4 fruit fly cellular contexts compared by ENCODE assay signal in genomic region chr3R:8978768-8979167, dm6.
TF ChIP-seq lines count a peak whose summit lies in the region.

No protein-coding gene starts in this region.

- no peak for TF ChIP-seq CTCF in whole organism, embryonic (GFP tag; optimal IDR thresholded peaks at IDR 0.05; lab: Kevin White, UChicago)

TF ChIP-seq in whole organism, embryonic, 481 proteins besides CTCF, POLR2A, EP300 and RAD21 (continues in another document):
- TF ChIP-seq ewg (GFP tag; optimal IDR thresholded peaks at IDR 0.05; lab: Kevin White, UChicago) (peak; percentile 31), Stat92E (GFP tag; optimal IDR thresholded peaks at IDR 0.05; lab: Kevin White, UChicago) (no peak), Hsf (GFP tag; optimal IDR thresholded peaks at IDR 0.05; lab: Kevin White, UChicago) (no peak), Blimp-1 (GFP tag; optimal IDR thresholded peaks at IDR 0.05; lab: Kevin White, UChicago) (peak; percentile 79), pros (GFP tag; optimal IDR thresholded peaks at IDR 0.05; lab: Kevin White, UChicago) (no peak), rib (GFP tag; IDR thresholded peaks at IDR 0.05; lab: Robert Waterston, UW) (no peak), D (optimal IDR thresholded peaks at IDR 0.05; lab: Kevin White, UChicago) (no peak), D (GFP tag; optimal IDR thresholded peaks at IDR 0.05; lab: Kevin White, UChicago) (peak; percentile 50), Ada2b (GFP tag; IDR thresholded peaks at IDR 0.05; lab: Robert Waterston, UW) (no peak), NfI (GFP tag; optimal IDR thresholded peaks at IDR 0.05; lab: Kevin White, UChicago) (no peak), CG8281 (tag; optimal IDR thresholded peaks at IDR 0.05; lab: Kevin White, UChicago) (no peak), tap (tag; optimal IDR thresholded peaks at IDR 0.05; lab: Kevin White, UChicago) (no peak), Med (GFP tag; lab: Kevin White, UChicago) (peak; percentile 15), Pdp1 (GFP tag; optimal IDR thresholded peaks at IDR 0.05; lab: Kevin White, UChicago) (no peak), CG13123 (GFP tag; optimal IDR thresholded peaks at IDR 0.05; lab: Kevin White, UChicago) (peak; percentile 8), ara (GFP tag; IDR thresholded peaks at IDR 0.05; lab: Robert Waterston, UW) (peak; percentile 53; the same call in 1 of the 2 replicates), Asciz (GFP tag; optimal IDR thresholded peaks at IDR 0.05; lab: Kevin White, UChicago) (peak; percentile 21), hbn (GFP tag; IDR thresholded peaks at IDR 0.05; lab: Robert Waterston, UW; ENCODE audit: partially characterized antibody) (no peak), fd96Cb (tag; optimal IDR thresholded peaks at IDR 0.05; lab: Kevin White, UChicago) (peak; percentile 58), CG16863 (GFP tag; optimal IDR thresholded peaks at IDR 0.05; lab: Kevin White, UChicago) (no peak), maf-S (GFP tag; optimal IDR thresholded peaks at IDR 0.05; lab: Kevin White, UChicago) (no peak), wek (GFP tag; optimal IDR thresholded peaks at IDR 0.05; lab: Kevin White, UChicago) (no peak), Dek (tag; optimal IDR thresholded peaks at IDR 0.05; lab: Kevin White, UChicago) (no peak)

TF ChIP-seq in whole organism, prepupa, 60 proteins besides CTCF, POLR2A, EP300 and RAD21 (continues in another document):
- TF ChIP-seq CG11902 (GFP tag; optimal IDR thresholded peaks at IDR 0.05; lab: Kevin White, UChicago) (peak; percentile 79), CG6163 (GFP tag; IDR thresholded peaks at IDR 0.05; lab: Robert Waterston, UW) (peak; percentile 63; the same call in 2 of the 3 replicates), CG6854 (GFP tag; optimal IDR thresholded peaks at IDR 0.05; lab: Kevin White, UChicago) (no peak), net (GFP tag; optimal IDR thresholded peaks at IDR 0.05; lab: Kevin White, UChicago) (no peak), Hr39 (GFP tag; optimal IDR thresholded peaks at IDR 0.05; lab: Kevin White, UChicago) (peak; percentile 64), dsx (GFP tag; optimal IDR thresholded peaks at IDR 0.05; lab: Kevin White, UChicago; ENCODE audit: poor library complexity, severe bottlenecking) (no peak), CG8119 (GFP tag; IDR thresholded peaks at IDR 0.05; lab: Robert Waterston, UW) (peak; percentile 51; the same call in 2 of the 3 replicates), Sox15 (GFP tag; optimal IDR thresholded peaks at IDR 0.05; lab: Kevin White, UChicago) (peak; percentile 71), pdm3 (GFP tag; optimal IDR thresholded peaks at IDR 0.05; lab: Kevin White, UChicago) (peak; percentile 75), CG15336 (GFP tag; IDR thresholded peaks at IDR 0.05; lab: Robert Waterston, UW) (peak; percentile 66), Ets96B (tag; optimal IDR thresholded peaks at IDR 0.05; lab: Kevin White, UChicago) (peak; percentile 13), CG7368 (GFP tag; optimal IDR thresholded peaks at IDR 0.05; lab: Kevin White, UChicago) (peak; percentile 30), cyc (GFP tag; optimal IDR thresholded peaks at IDR 0.05; lab: Kevin White, UChicago) (peak; percentile 80), esn (GFP tag; optimal IDR thresholded peaks at IDR 0.05; lab: Kevin White, UChicago) (peak; percentile 88), fd59A (GFP tag; optimal IDR thresholded peaks at IDR 0.05; lab: Kevin White, UChicago) (peak; percentile 16), CG8632 (GFP tag; optimal IDR thresholded peaks at IDR 0.05; lab: Kevin White, UChicago) (peak; percentile 84), svp (GFP tag; lab: Kevin White, UChicago) (peak; percentile 93), CG9139 (GFP tag; optimal IDR thresholded peaks at IDR 0.05; lab: Kevin White, UChicago) (peak; percentile 25), Eip75B (GFP tag; optimal IDR thresholded peaks at IDR 0.05; lab: Kevin White, UChicago) (peak; percentile 51), Ets21C (GFP tag; optimal IDR thresholded peaks at IDR 0.05; lab: Kevin White, UChicago) (peak; percentile 69), CG3919 (GFP tag; optimal IDR thresholded peaks at IDR 0.05; lab: Kevin White, UChicago) (peak; percentile 63), lz (GFP tag; optimal IDR thresholded peaks at IDR 0.05; lab: Kevin White, UChicago) (peak; percentile 78), CG34406 (GFP tag; optimal IDR thresholded peaks at IDR 0.05; lab: Kevin White, UChicago) (peak; percentile 90)

TF ChIP-seq in whole organism, pupa, 21 proteins besides CTCF, POLR2A, EP300 and RAD21:
- TF ChIP-seq rn (GFP tag; IDR thresholded peaks at IDR 0.05; lab: Robert Waterston, UW): no peak
- TF ChIP-seq CG4496 (GFP tag; IDR thresholded peaks at IDR 0.05; lab: Robert Waterston, UW): no peak
- peak; percentile 20 for TF ChIP-seq CG34367 (tag; optimal IDR thresholded peaks at IDR 0.05; lab: Kevin White, UChicago)
- TF ChIP-seq Pif1B (GFP tag; optimal IDR thresholded peaks at IDR 0.05; lab: Kevin White, UChicago): peak; percentile 55
- no peak for TF ChIP-seq CG12605 (GFP tag; IDR thresholded peaks at IDR 0.05; lab: Robert Waterston, UW)
- peak; percentile 4 for TF ChIP-seq CG13204 (GFP tag; optimal IDR thresholded peaks at IDR 0.05; lab: Kevin White, UChicago)
- TF ChIP-seq CG17806 (tag; optimal IDR thresholded peaks at IDR 0.05; lab: Kevin White, UChicago): peak; percentile 47
- no peak for TF ChIP-seq CG14655 (GFP tag; optimal IDR thresholded peaks at IDR 0.05; lab: Kevin White, UChicago)
- peak; percentile 46 for TF ChIP-seq CG9948 (tag; optimal IDR thresholded peaks at IDR 0.05; lab: Kevin White, UChicago)
- no peak for TF ChIP-seq CG10348 (GFP tag; IDR thresholded peaks at IDR 0.05; lab: Robert Waterston, UW)
- peak; percentile 8 for TF ChIP-seq D1 (tag; optimal IDR thresholded peaks at IDR 0.05; lab: Kevin White, UChicago)
- no peak for TF ChIP-seq Ets98B (GFP tag; IDR thresholded peaks at IDR 0.05; lab: Robert Waterston, UW)
- TF ChIP-seq CG8159 (tag; optimal IDR thresholded peaks at IDR 0.05; lab: Kevin White, UChicago): peak; percentile 74
- no peak for TF ChIP-seq fd96Ca (GFP tag; IDR thresholded peaks at IDR 0.05; lab: Robert Waterston, UW)
- no peak for TF ChIP-seq CG32121 (GFP tag; IDR thresholded peaks at IDR 0.05; lab: Robert Waterston, UW)
- TF ChIP-seq EcR (GFP tag; optimal IDR thresholded peaks at IDR 0.05; lab: Kevin White, UChicago): no peak
- TF ChIP-seq Pif1A (GFP tag; optimal IDR thresholded peaks at IDR 0.05; lab: Kevin White, UChicago): peak; percentile 38
- peak; percentile 84 for TF ChIP-seq Snoo (tag; optimal IDR thresholded peaks at IDR 0.05; lab: Kevin White, UChicago)
- TF ChIP-seq CG15710 (tag; optimal IDR thresholded peaks at IDR 0.05; lab: Kevin White, UChicago): peak; percentile 74
- no peak for TF ChIP-seq gl (tag; optimal IDR thresholded peaks at IDR 0.05; lab: Kevin White, UChicago)
- no peak for TF ChIP-seq CG8301 (tag; optimal IDR thresholded peaks at IDR 0.05; lab: Kevin White, UChicago)
TF ChIP-seq in whole organism, pupa: peak in this region for 10.

TF ChIP-seq in whole organism, wandering third instar larva, 38 proteins besides CTCF, POLR2A, EP300 and RAD21 (continues in another document):
- TF ChIP-seq HLH106 (tag; optimal IDR thresholded peaks at IDR 0.05; lab: Kevin White, UChicago): peak; percentile 58
- no peak for TF ChIP-seq dl (GFP tag; optimal IDR thresholded peaks at IDR 0.05; lab: Kevin White, UChicago; ENCODE audit: insufficient read depth in 1 of 2, partially characterized antibody in 2 of 2)
- TF ChIP-seq tai (GFP tag; optimal IDR thresholded peaks at IDR 0.05; lab: Kevin White, UChicago): peak; percentile 38
- peak; percentile 32 for TF ChIP-seq OdsH (GFP tag; optimal IDR thresholded peaks at IDR 0.05; lab: Kevin White, UChicago)
- no peak for TF ChIP-seq Jra (GFP tag; optimal IDR thresholded peaks at IDR 0.05; lab: Kevin White, UChicago)
- TF ChIP-seq rgr (GFP tag; optimal IDR thresholded peaks at IDR 0.05; lab: Kevin White, UChicago): peak; percentile 65
- TF ChIP-seq foxo (GFP tag; optimal IDR thresholded peaks at IDR 0.05; lab: Kevin White, UChicago): peak in 1 of 2 experiments; percentile 69
- TF ChIP-seq dsf (GFP tag; optimal IDR thresholded peaks at IDR 0.05; lab: Kevin White, UChicago; ENCODE audit: borderline replicate concordance): no peak
- TF ChIP-seq N (GFP tag; optimal IDR thresholded peaks at IDR 0.05; lab: Kevin White, UChicago): no peak
- TF ChIP-seq h (GFP tag; optimal IDR thresholded peaks at IDR 0.05; lab: Kevin White, UChicago): peak; percentile 74
- no peak for TF ChIP-seq GATAd (GFP tag; optimal IDR thresholded peaks at IDR 0.05; lab: Kevin White, UChicago)
- peak; percentile 67 for TF ChIP-seq woc (GFP tag; optimal IDR thresholded peaks at IDR 0.05; lab: Kevin White, UChicago)
- no peak for TF ChIP-seq jim (GFP tag; optimal IDR thresholded peaks at IDR 0.05; lab: Kevin White, UChicago)
- TF ChIP-seq usp (GFP tag; optimal IDR thresholded peaks at IDR 0.05; lab: Kevin White, UChicago): no peak
- peak; percentile 6 for TF ChIP-seq CG32264 (GFP tag; optimal IDR thresholded peaks at IDR 0.05; lab: Kevin White, UChicago)
- peak; percentile 18 for TF ChIP-seq Hnf4 (GFP tag; optimal IDR thresholded peaks at IDR 0.05; lab: Kevin White, UChicago)
- TF ChIP-seq CG9705 (GFP tag; optimal IDR thresholded peaks at IDR 0.05; lab: Kevin White, UChicago): no peak
- peak; percentile 40 for TF ChIP-seq br (GFP tag; optimal IDR thresholded peaks at IDR 0.05; lab: Kevin White, UChicago)
- peak; percentile 78 for TF ChIP-seq Sp1 (GFP tag; optimal IDR thresholded peaks at IDR 0.05; lab: Kevin White, UChicago)
- TF ChIP-seq fru (GFP tag; optimal IDR thresholded peaks at IDR 0.05; lab: Kevin White, UChicago): peak; percentile 73
- TF ChIP-seq Myc (optimal IDR thresholded peaks at IDR 0.05; lab: Kevin White, UChicago): no peak
- TF ChIP-seq Vsx2 (GFP tag; optimal IDR thresholded peaks at IDR 0.05; lab: Kevin White, UChicago; ENCODE audit: partially characterized antibody): no peak
- TF ChIP-seq brk (GFP tag; optimal IDR thresholded peaks at IDR 0.05; lab: Kevin White, UChicago): peak; percentile 57
- TF ChIP-seq lola (GFP tag; optimal IDR thresholded peaks at IDR 0.05; lab: Kevin White, UChicago): no peak
- no peak for TF ChIP-seq pan (optimal IDR thresholded peaks at IDR 0.05; lab: Kevin White, UChicago)
- TF ChIP-seq sv (GFP tag; optimal IDR thresholded peaks at IDR 0.05; lab: Kevin White, UChicago): no peak
- TF ChIP-seq CrebA (GFP tag; optimal IDR thresholded peaks at IDR 0.05; lab: Kevin White, UChicago; ENCODE audit: borderline replicate concordance): no peak
- no peak for TF ChIP-seq Abd-B (GFP tag; optimal IDR thresholded peaks at IDR 0.05; lab: Kevin White, UChicago)
- peak; percentile 42 for TF ChIP-seq Rel (GFP tag; optimal IDR thresholded peaks at IDR 0.05; lab: Kevin White, UChicago)
- TF ChIP-seq Rel (tag; optimal IDR thresholded peaks at IDR 0.05; lab: Kevin White, UChicago): no peak
- TF ChIP-seq Mio (GFP tag; optimal IDR thresholded peaks at IDR 0.05; lab: Kevin White, UChicago): no peak
- no peak for TF ChIP-seq Dif (GFP tag; optimal IDR thresholded peaks at IDR 0.05; lab: Kevin White, UChicago; ENCODE audit: partially characterized antibody)
- peak; percentile 58 for TF ChIP-seq ey (GFP tag; optimal IDR thresholded peaks at IDR 0.05; lab: Kevin White, UChicago)
- TF ChIP-seq sage (GFP tag; optimal IDR thresholded peaks at IDR 0.05; lab: Kevin White, UChicago): peak; percentile 52

Comparison
In these comparisons a context has a peak if more than half of its experiments do, and no peak if none do; other contexts are left out.
1. Of the 7 proteins assayed by ChIP-seq in both whole organism, embryonic and whole organism, prepupa: peak only in whole organism, embryonic: none; only in whole organism, prepupa: Hr39; in both: Blimp-1 and Sox102F; in neither: 4.